Worm (Caenorhabditis elegans) whole organism, L1 larva: ENCODE measurements around the gene ZK682.7.
A peak's percentile ranks its signal among the peaks of the same experiment; 100 is the strongest.

Experiments used
- ceh-82 ChIP-seq, 3 experiments: fragments of 150-350 bp in 1 of 3; sonication (generic microtip) in 2 of 3; optimal IDR thresholded peaks; 2 replicates each; lab custom pipeline; 2014 to 2017; ENCODE audit warnings: missing biosample characterization in 3 of 3, missing genetic modification characterization in 3 of 3
- ces-1 ChIP-seq: fragments of 150-350 bp; optimal IDR thresholded peaks from 2 replicates; lab custom pipeline; 2014; ENCODE audit warnings: missing biosample characterization, missing genetic modification reagents, missing genetic modification characterization
- dsc-1 ChIP-seq: sonication (generic microtip); optimal IDR thresholded peaks from 2 replicates; lab custom pipeline; 2016; ENCODE audit warnings: mild to moderate bottlenecking, missing genetic modification characterization, missing compliant biosample characterization
- elt-3 ChIP-seq, 6 experiments: fragments of 150-350 bp in 1 of 6; sonication (generic microtip); optimal IDR thresholded peaks; 2 replicates each; lab custom pipeline; 2017 to 2018; ENCODE audit warnings: missing biosample characterization in 6 of 6, missing genetic modification characterization in 6 of 6, inconsistent platforms in 1 of 6
- fkh-10 ChIP-seq: sonication (generic microtip); optimal IDR thresholded peaks from 2 replicates; lab custom pipeline; 2017; ENCODE audit warnings: missing biosample characterization, missing genetic modification reagents, missing genetic modification characterization
- fos-1 ChIP-seq: fragments of 150-350 bp; optimal IDR thresholded peaks from 2 replicates; lab custom pipeline; 2014; ENCODE audit warnings: missing biosample characterization, missing genetic modification characterization
- jun-1 ChIP-seq: fragments of 150-350 bp; optimal IDR thresholded peaks from 2 replicates; lab custom pipeline; 2014; ENCODE audit warnings: missing biosample characterization, missing genetic modification reagents, missing genetic modification characterization
- lin-15B ChIP-seq: fragments of 150-350 bp; sonication (generic microtip); optimal IDR thresholded peaks from 3 replicates; lab custom pipeline; 2014; ENCODE audit warnings: missing biosample characterization, missing genetic modification characterization
- nhr-12 ChIP-seq: sonication (generic microtip); optimal IDR thresholded peaks from 2 replicates; lab custom pipeline; 2017; ENCODE audit warnings: missing biosample characterization, missing genetic modification characterization
- nhr-76 ChIP-seq: sonication (generic microtip); optimal IDR thresholded peaks from 2 replicates; lab custom pipeline; 2017; ENCODE audit warnings: missing biosample characterization, missing genetic modification characterization
- unc-62 ChIP-seq: fragments of 150-350 bp; optimal IDR thresholded peaks from 2 replicates; lab custom pipeline; 2014; ENCODE audit warnings: missing biosample characterization, missing genetic modification reagents, missing genetic modification characterization
- unc-86 ChIP-seq: sonication (generic microtip); optimal IDR thresholded peaks from 2 replicates; lab custom pipeline; 2016; ENCODE audit warnings: missing genetic modification characterization, missing compliant biosample characterization
- ztf-11 ChIP-seq, 2 experiments: sonication (generic microtip); optimal IDR thresholded peaks; 2 replicates each; lab custom pipeline; 2016 to 2017; ENCODE audit warnings: missing genetic modification characterization in 2 of 2, missing biosample characterization in 1 of 2, missing compliant biosample characterization in 1 of 2

DNA sequence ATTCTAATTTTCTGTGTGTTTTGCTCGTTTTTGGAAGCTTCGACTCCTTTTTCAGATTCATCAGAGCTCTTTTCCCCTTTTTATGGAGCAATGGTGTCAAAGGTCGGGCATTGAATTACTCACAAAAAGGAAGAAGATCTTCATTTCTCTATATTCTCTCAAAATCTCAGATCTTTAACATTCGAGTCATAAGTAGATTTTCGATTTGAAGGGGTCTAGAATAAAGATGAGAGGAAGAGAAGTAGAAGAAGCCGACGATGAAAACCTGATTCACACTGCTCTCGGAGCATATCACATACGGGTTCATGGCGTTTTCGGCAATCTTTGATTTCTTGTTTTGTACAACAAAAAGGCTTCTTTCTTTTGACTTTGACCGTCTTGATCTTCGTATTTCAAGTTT lies 20.4 kb upstream of the ZK682.7 start:
- TF ChIP-seq unc-62 (GFP tag; lab: Kevin White, UChicago) (no peak), ces-1 (GFP tag; lab: Kevin White, UChicago) (no peak), ztf-11 (tag; optimal IDR thresholded peaks at IDR 0.05; lab: Kevin White, UChicago) (no peak), nhr-12 (tag; lab: Kevin White, UChicago) (no peak), fos-1 (tag; lab: Kevin White, UChicago) (no peak), jun-1 (no peak), ceh-82 (tag; optimal IDR thresholded peaks at IDR 0.05; lab: Kevin White, UChicago) (no peak), unc-86 (tag; lab: Kevin White, UChicago) (no peak), dsc-1 (tag; lab: Kevin White, UChicago) (no peak), elt-3 (tag; optimal IDR thresholded peaks at IDR 0.05; lab: Kevin White, UChicago) (no peak), nhr-76 (tag; lab: Kevin White, UChicago) (no peak), lin-15B (tag; lab: Kevin White, UChicago) (no peak), fkh-10 (peak; percentile 85)
